Fruit fly (Drosophila melanogaster) whole organism, prepupa: ENCODE measurements around the gene Pfrx.
A peak's percentile ranks its signal among the peaks of the same experiment; 100 is the strongest.

Experiments used
- CG10669 ChIP-seq: fragments of 200-800 bp; sonication (Bioruptor generic); optimal IDR thresholded peaks from 3 replicates; lab custom pipeline; 2018; ENCODE audit warnings: missing biosample characterization, mild to moderate bottlenecking, missing genetic modification characterization, moderate library complexity
- CG11294 ChIP-seq: fragments of 200-800 bp; sonication (Bioruptor generic); IDR thresholded peaks from 2 replicates; pipeline ENCODE4 v1.3.6; 2022; ENCODE audit warnings: missing biosample characterization, missing genetic modification characterization
- CG11762 ChIP-seq: fragments of 200-800 bp; sonication (Bioruptor generic); optimal IDR thresholded peaks from 3 replicates; lab custom pipeline; 2016; ENCODE audit warnings: missing biosample characterization, missing genetic modification characterization; ENCODE audit not compliant: insufficient read depth
- CG15336 ChIP-seq: fragments of 200-800 bp; sonication (Bioruptor generic); IDR thresholded peaks from 2 replicates; pipeline ENCODE4 v1.3.6; 2022; ENCODE audit warnings: missing biosample characterization, missing genetic modification characterization
- CG1621 ChIP-seq: fragments of 200-800 bp; sonication (Bioruptor generic); optimal IDR thresholded peaks from 3 replicates; lab custom pipeline; 2018; ENCODE audit warnings: missing biosample characterization, mild to moderate bottlenecking, missing genetic modification characterization
- CG16779 ChIP-seq: fragments of 200-800 bp; sonication (Bioruptor generic); optimal IDR thresholded peaks from 3 replicates; lab custom pipeline; 2017; ENCODE audit warnings: missing biosample characterization, mild to moderate bottlenecking, missing genetic modification characterization
- CG3032 ChIP-seq: fragments of 200-800 bp; optimal IDR thresholded peaks from 2 replicates; lab custom pipeline; 2019; ENCODE audit warnings: missing biosample characterization, mild to moderate bottlenecking, missing genetic modification characterization, moderate library complexity
- CG31627 ChIP-seq: fragments of 200-800 bp; sonication (Bioruptor generic); optimal IDR thresholded peaks from 3 replicates; lab custom pipeline; 2016; ENCODE audit warnings: missing biosample characterization, missing genetic modification characterization
- CG32006 ChIP-seq: fragments of 200-800 bp; sonication (Bioruptor generic); optimal IDR thresholded peaks from 3 replicates; lab custom pipeline; 2017; ENCODE audit warnings: missing biosample characterization, mild to moderate bottlenecking, missing genetic modification characterization
- CG34406 ChIP-seq: fragments of 200-800 bp; sonication (Bioruptor generic); optimal IDR thresholded peaks from 3 replicates; lab custom pipeline; 2016; ENCODE audit warnings: missing biosample characterization, missing genetic modification characterization
- CG3919 ChIP-seq: fragments of 200-800 bp; sonication (Bioruptor generic); optimal IDR thresholded peaks from 3 replicates; lab custom pipeline; 2016; ENCODE audit warnings: missing biosample characterization, missing genetic modification characterization
- CG6163 ChIP-seq: fragments of 200-800 bp; sonication (Bioruptor generic); IDR thresholded peaks from 3 replicates; pipeline ENCODE4 v1.3.6; 2022; ENCODE audit warnings: missing biosample characterization, missing genetic modification characterization
- CG6276 ChIP-seq: fragments of 200-800 bp; sonication (Bioruptor generic); optimal IDR thresholded peaks from 2 replicates; lab custom pipeline; 2017; ENCODE audit warnings: missing biosample characterization, mild to moderate bottlenecking, missing genetic modification characterization
- CG6808 ChIP-seq: fragments of 200-800 bp; sonication (Bioruptor generic); optimal IDR thresholded peaks from 3 replicates; lab custom pipeline; 2017; ENCODE audit warnings: missing biosample characterization, missing genetic modification characterization, mild to moderate bottlenecking, moderate library complexity, missing genetic modification reagents
- CG6854 ChIP-seq: fragments of 200-800 bp; sonication (Bioruptor generic); optimal IDR thresholded peaks from 2 replicates; lab custom pipeline; 2017; ENCODE audit warnings: missing biosample characterization, mild to moderate bottlenecking, missing genetic modification characterization
- CG7368 ChIP-seq: fragments of 200-800 bp; sonication (Bioruptor generic); optimal IDR thresholded peaks from 3 replicates; lab custom pipeline; 2016; ENCODE audit warnings: missing biosample characterization, missing genetic modification characterization
- CG8119 ChIP-seq: fragments of 200-800 bp; sonication (Bioruptor generic); IDR thresholded peaks from 3 replicates; pipeline ENCODE4 v1.3.6; 2022; ENCODE audit warnings: missing biosample characterization, missing genetic modification characterization
- CG8319 ChIP-seq: fragments of 200-800 bp; sonication (Bioruptor generic); optimal IDR thresholded peaks from 3 replicates; lab custom pipeline; 2016; ENCODE audit warnings: missing biosample characterization, missing genetic modification characterization
- CG8632 ChIP-seq: fragments of 200-800 bp; sonication (Bioruptor generic); optimal IDR thresholded peaks from 3 replicates; lab custom pipeline; 2016; ENCODE audit warnings: missing biosample characterization, missing genetic modification characterization
- CG9139 ChIP-seq: fragments of 200-800 bp; sonication (Bioruptor generic); optimal IDR thresholded peaks from 3 replicates; lab custom pipeline; 2017; ENCODE audit warnings: missing biosample characterization, mild to moderate bottlenecking, missing genetic modification characterization
- Eip78C ChIP-seq: fragments of 200-800 bp; sonication (Bioruptor generic); peaks from one replicate; lab custom pipeline; 2016; ENCODE audit warnings: missing biosample characterization, missing genetic modification characterization
- Eip93F ChIP-seq: fragments of 200-800 bp; sonication (Bioruptor generic); optimal IDR thresholded peaks from 2 replicates; lab custom pipeline; 2016; ENCODE audit warnings: missing biosample characterization, mild to moderate bottlenecking, missing genetic modification characterization
- Ets21C ChIP-seq: fragments of 200-800 bp; sonication (Bioruptor generic); optimal IDR thresholded peaks from 3 replicates; lab custom pipeline; 2016; ENCODE audit warnings: missing biosample characterization, missing genetic modification characterization
- Gug ChIP-seq: fragments of 200-800 bp; sonication (Bioruptor generic); IDR thresholded peaks from 2 replicates; pipeline ENCODE4 v1.3.6; 2022; ENCODE audit warnings: missing biosample characterization, missing genetic modification characterization
- Hr38 ChIP-seq: sonication (Bioruptor generic); optimal IDR thresholded peaks from 2 replicates; lab custom pipeline; 2016; ENCODE audit warnings: missing biosample characterization, missing genetic modification characterization
- Hr39 ChIP-seq: fragments of 200-800 bp; sonication (Bioruptor generic); optimal IDR thresholded peaks from 2 replicates; lab custom pipeline; 2016; ENCODE audit warnings: missing biosample characterization, missing genetic modification characterization
- Hr4 ChIP-seq: fragments of 200-800 bp; sonication (Bioruptor generic); optimal IDR thresholded peaks from 3 replicates; lab custom pipeline; 2016; ENCODE audit warnings: missing biosample characterization, missing genetic modification characterization
- Lpt ChIP-seq: fragments of 200-800 bp; sonication (Bioruptor generic); optimal IDR thresholded peaks from 3 replicates; lab custom pipeline; 2016; ENCODE audit warnings: missing biosample characterization, missing genetic modification characterization
- Met ChIP-seq: fragments of 200-800 bp; sonication (Bioruptor generic); optimal IDR thresholded peaks from 3 replicates; lab custom pipeline; 2016; ENCODE audit warnings: missing biosample characterization, missing genetic modification characterization
- Smox ChIP-seq: fragments of 200-800 bp; sonication (Bioruptor generic); optimal IDR thresholded peaks from 3 replicates; lab custom pipeline; 2016; ENCODE audit warnings: missing biosample characterization, missing genetic modification characterization
- Sox102F ChIP-seq: fragments of 200-800 bp; sonication (Bioruptor generic); optimal IDR thresholded peaks from 2 replicates; lab custom pipeline; 2016; ENCODE audit warnings: missing biosample characterization, mild to moderate bottlenecking, missing genetic modification characterization
- Sox14 ChIP-seq: fragments of 200-800 bp; sonication (Bioruptor generic); optimal IDR thresholded peaks from 3 replicates; lab custom pipeline; 2016; ENCODE audit warnings: missing biosample characterization, missing genetic modification characterization
- Sox15 ChIP-seq: fragments of 200-800 bp; sonication (Bioruptor generic); optimal IDR thresholded peaks from 3 replicates; lab custom pipeline; 2016; ENCODE audit warnings: missing biosample characterization, missing genetic modification characterization
- achi ChIP-seq: fragments of 200-800 bp; sonication (Bioruptor generic); optimal IDR thresholded peaks from 3 replicates; lab custom pipeline; 2016; ENCODE audit warnings: missing biosample characterization, missing genetic modification characterization
- acj6 ChIP-seq: fragments of 200-800 bp; sonication (Bioruptor generic); optimal IDR thresholded peaks from 3 replicates; lab custom pipeline; 2016; ENCODE audit warnings: missing biosample characterization, missing genetic modification characterization
- cyc ChIP-seq: fragments of 200-800 bp; sonication (Bioruptor generic); optimal IDR thresholded peaks from 3 replicates; lab custom pipeline; 2016; ENCODE audit warnings: missing biosample characterization, missing genetic modification characterization
- dac ChIP-seq: fragments of 200-800 bp; sonication (Bioruptor generic); optimal IDR thresholded peaks from 2 replicates; lab custom pipeline; 2017; ENCODE audit warnings: missing biosample characterization, mild to moderate bottlenecking, missing genetic modification characterization
- dsx ChIP-seq: fragments of 200-800 bp; optimal IDR thresholded peaks from 3 replicates; lab custom pipeline; 2019; ENCODE audit warnings: missing biosample characterization, mild to moderate bottlenecking, missing genetic modification characterization, moderate library complexity; ENCODE audit not compliant: poor library complexity, severe bottlenecking
- eg ChIP-seq: fragments of 200-800 bp; sonication (Bioruptor generic); IDR thresholded peaks from 3 replicates; pipeline ENCODE4 v1.3.6; 2022; ENCODE audit warnings: missing biosample characterization, missing genetic modification characterization
- fd59A ChIP-seq: fragments of 200-800 bp; sonication (Bioruptor generic); optimal IDR thresholded peaks from 2 replicates; lab custom pipeline; 2017; ENCODE audit warnings: missing biosample characterization, mild to moderate bottlenecking, missing genetic modification characterization, missing genetic modification reagents
- fd85E ChIP-seq: fragments of 200-800 bp; sonication (Bioruptor generic); optimal IDR thresholded peaks from 3 replicates; lab custom pipeline; 2016; ENCODE audit warnings: missing biosample characterization, missing genetic modification characterization
- fkh ChIP-seq: fragments of 200-800 bp; sonication (Bioruptor generic); optimal IDR thresholded peaks from 3 replicates; lab custom pipeline; 2017; ENCODE audit warnings: missing biosample characterization, mild to moderate bottlenecking, missing genetic modification characterization, moderate library complexity
- net ChIP-seq: fragments of 200-800 bp; sonication (Bioruptor generic); optimal IDR thresholded peaks from 3 replicates; lab custom pipeline; 2016; ENCODE audit warnings: missing biosample characterization, missing genetic modification characterization
- salr ChIP-seq, 2 experiments: fragments of 200-800 bp; sonication (Bioruptor generic); optimal IDR thresholded peaks; 3 replicates each; lab custom pipeline; 2016 to 2018; ENCODE audit warnings: missing biosample characterization in 2 of 2, missing genetic modification characterization in 2 of 2, mild to moderate bottlenecking in 1 of 2
- spab ChIP-seq: fragments of 200-800 bp; sonication (Bioruptor generic); optimal IDR thresholded peaks from 2 replicates; lab custom pipeline; 2017; ENCODE audit warnings: missing biosample characterization, mild to moderate bottlenecking, missing genetic modification characterization, missing genetic modification reagents
- ss ChIP-seq, 2 experiments: fragments of 200-800 bp; sonication (Bioruptor generic); optimal IDR thresholded peaks; 2 replicates in 1 of 2; 3 replicates in 1 of 2; lab custom pipeline; 2017 to 2018; ENCODE audit warnings: mild to moderate bottlenecking in 2 of 2, missing biosample characterization in 2 of 2, missing genetic modification characterization in 2 of 2, moderate library complexity in 1 of 2
- svp ChIP-seq: fragments of 200-800 bp; sonication (Bioruptor generic); peaks from one replicate; lab custom pipeline; 2016; ENCODE audit warnings: missing biosample characterization, missing genetic modification characterization
- topi ChIP-seq: fragments of 200-800 bp; sonication (Bioruptor generic); optimal IDR thresholded peaks from 3 replicates; lab custom pipeline; 2016; ENCODE audit warnings: missing biosample characterization, missing genetic modification characterization
- vri ChIP-seq: fragments of 200-800 bp; sonication (Bioruptor generic); optimal IDR thresholded peaks from 3 replicates; lab custom pipeline; 2016; ENCODE audit warnings: missing biosample characterization, mild to moderate bottlenecking, missing genetic modification characterization

The Pfrx gene

DNA sequence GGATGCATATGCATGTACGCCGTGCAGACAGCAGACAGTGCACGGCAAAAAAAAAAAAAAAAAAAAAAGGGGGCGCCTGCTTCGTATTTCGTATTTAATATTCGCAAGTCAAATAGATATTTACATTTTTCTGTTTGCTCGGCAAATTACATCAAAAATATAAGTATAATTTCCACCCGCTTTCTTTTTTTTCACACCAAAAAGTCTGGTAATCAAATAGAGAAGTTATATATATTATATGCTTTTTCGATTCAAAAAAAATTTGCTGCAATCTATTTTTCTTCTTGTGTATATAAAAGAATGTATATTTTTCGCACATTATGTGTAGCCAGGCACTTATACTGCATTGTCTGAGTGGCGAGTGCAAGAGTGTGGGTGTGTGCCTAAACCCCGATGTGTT, 47.0 kb upstream of the Pfrx start (continued):
- TF ChIP-seq CG8632 (GFP tag; lab: Kevin White, UChicago) (no peak), acj6 (GFP tag; lab: Kevin White, UChicago) (no peak), svp (peak; percentile 54), vri (GFP tag; lab: Kevin White, UChicago) (no peak), dsx (GFP tag; lab: Kevin White, UChicago) (no peak), fd85E (GFP tag; lab: Kevin White, UChicago) (no peak), dac (GFP tag; lab: Kevin White, UChicago) (no peak), Hr38 (GFP tag; lab: Kevin White, UChicago) (no peak), eg (GFP tag; lab: Robert Waterston, UW) (no peak), cyc (GFP tag; lab: Kevin White, UChicago) (no peak), CG3032 (tag; lab: Kevin White, UChicago) (peak; percentile 0), Hr39 (GFP tag; lab: Kevin White, UChicago) (no peak), Sox102F (GFP tag; lab: Kevin White, UChicago) (no peak), CG10669 (GFP tag; lab: Kevin White, UChicago) (no peak), net (no peak), Sox15 (no peak), Ets21C (GFP tag; lab: Kevin White, UChicago) (no peak), CG6163 (no peak)
- TF ChIP-seq, all 60 proteins: peak for 13

DNA sequence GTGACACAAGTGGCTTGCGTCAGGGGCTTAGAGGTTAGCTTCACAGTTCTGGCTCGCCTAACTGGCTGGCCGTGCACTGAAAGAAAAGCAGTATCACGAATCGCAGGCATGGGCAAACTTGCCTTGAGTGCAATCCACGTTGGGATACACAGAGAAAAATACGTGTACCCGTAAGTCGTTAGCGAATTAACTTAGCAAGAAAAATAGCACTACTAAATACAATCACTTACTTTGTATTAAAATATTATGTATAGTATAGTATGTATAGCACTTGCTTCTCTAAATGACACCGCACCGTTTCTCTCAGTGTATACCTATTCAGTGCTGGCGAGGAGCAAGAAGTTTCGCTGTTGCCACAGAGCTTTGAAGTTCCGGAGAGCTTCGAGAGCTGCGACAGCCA, 42.2 kb upstream of the Pfrx start:
- peak; percentile 22 for TF ChIP-seq achi
- TF ChIP-seq Met (GFP tag; lab: Kevin White, UChicago), result no peak
- TF ChIP-seq Eip78C, result peak; percentile 68
- no peak for TF ChIP-seq Hr4 (GFP tag; lab: Kevin White, UChicago)
- peak; percentile 35 for TF ChIP-seq CG3032 (tag; lab: Kevin White, UChicago)
- TF ChIP-seq Gug (GFP tag; lab: Robert Waterston, UW), result no peak
- no peak for TF ChIP-seq svp
- peak in 1 of 2 experiments; percentile 8 for TF ChIP-seq ss (GFP tag; optimal IDR thresholded peaks at IDR 0.05; lab: Kevin White, UChicago)
- no peak for TF ChIP-seq CG8119 (GFP tag; lab: Robert Waterston, UW)
- TF ChIP-seq Sox102F (GFP tag; lab: Kevin White, UChicago), result no peak
- peak; percentile 50 for TF ChIP-seq CG32006 (GFP tag; lab: Kevin White, UChicago)
- no peak for TF ChIP-seq Hr38 (GFP tag; lab: Kevin White, UChicago)
- TF ChIP-seq Sox14 (GFP tag; lab: Kevin White, UChicago), result no peak
- TF ChIP-seq dac (GFP tag; lab: Kevin White, UChicago), result no peak
- no peak for TF ChIP-seq CG6276
- TF ChIP-seq CG9139 (GFP tag; lab: Kevin White, UChicago), result no peak
- TF ChIP-seq Smox (GFP tag; lab: Kevin White, UChicago), result no peak
- TF ChIP-seq Eip93F (GFP tag; lab: Kevin White, UChicago), result no peak
- no peak for TF ChIP-seq Lpt (GFP tag; lab: Kevin White, UChicago)
- TF ChIP-seq CG11294, result no peak
- TF ChIP-seq CG6854 (GFP tag; lab: Kevin White, UChicago), result no peak
- no peak for TF ChIP-seq spab
- no peak for TF ChIP-seq CG8632 (GFP tag; lab: Kevin White, UChicago)
- peak; percentile 10 for TF ChIP-seq fd59A (GFP tag; lab: Kevin White, UChicago)
- TF ChIP-seq CG31627 (GFP tag; lab: Kevin White, UChicago), result no peak
- TF ChIP-seq CG6808 (GFP tag; lab: Kevin White, UChicago), result peak; percentile 22
- peak; percentile 2 for TF ChIP-seq dsx (GFP tag; lab: Kevin White, UChicago)
- TF ChIP-seq CG16779 (tag; lab: Kevin White, UChicago), result no peak
- TF ChIP-seq salr (GFP tag; optimal IDR thresholded peaks at IDR 0.05; lab: Kevin White, UChicago), result no peak
- TF ChIP-seq CG15336 (GFP tag; lab: Robert Waterston, UW), result no peak
- TF ChIP-seq CG11762 (GFP tag; lab: Kevin White, UChicago), result no peak
- no peak for TF ChIP-seq Hr39 (GFP tag; lab: Kevin White, UChicago)
- TF ChIP-seq acj6 (GFP tag; lab: Kevin White, UChicago), result peak; percentile 31
- TF ChIP-seq fkh (GFP tag; lab: Kevin White, UChicago), result no peak
- TF ChIP-seq CG10669 (GFP tag; lab: Kevin White, UChicago), result peak; percentile 49
- TF ChIP-seq CG7368 (GFP tag; lab: Kevin White, UChicago), result no peak
- TF ChIP-seq vri (GFP tag; lab: Kevin White, UChicago), result no peak
- peak; percentile 19 for TF ChIP-seq CG1621 (tag; lab: Kevin White, UChicago)
- TF ChIP-seq CG34406, result no peak
- no peak for TF ChIP-seq CG8319 (GFP tag; lab: Kevin White, UChicago)
- no peak for TF ChIP-seq topi (GFP tag; lab: Kevin White, UChicago)
- peak; percentile 11 for TF ChIP-seq CG3919
